Worm (Caenorhabditis elegans) whole organism, late embryonic: ENCODE results near the gene nemp-1.

Experiments used
- C38D4.7 ChIP-seq: fragments of 200-800 bp; sonication (Bioruptor generic); optimal IDR thresholded peaks from 2 replicates; lab custom pipeline; 2018; ENCODE audit warnings: mild to moderate bottlenecking, missing genetic modification characterization, moderate library complexity, missing compliant biosample characterization
- F13H6.1 ChIP-seq: sonication (generic microtip); optimal IDR thresholded peaks from 2 replicates; lab custom pipeline; 2016; ENCODE audit warnings: missing genetic modification characterization, missing compliant biosample characterization
- K02D7.2 ChIP-seq: sonication (generic microtip); optimal IDR thresholded peaks from 2 replicates; lab custom pipeline; 2017; ENCODE audit warnings: mild to moderate bottlenecking, missing genetic modification characterization, missing compliant biosample characterization
- T23F11.4 ChIP-seq: fragments of 200-800 bp; sonication (Bioruptor generic); optimal IDR thresholded peaks from 2 replicates; lab custom pipeline; 2018; ENCODE audit warnings: mild to moderate bottlenecking, missing genetic modification characterization, missing compliant biosample characterization
- Y22D7AL.16 ChIP-seq: sonication (generic microtip); optimal IDR thresholded peaks from 2 replicates; lab custom pipeline; 2016; ENCODE audit warnings: missing genetic modification characterization, missing compliant biosample characterization
- ahr-1 ChIP-seq: sonication (generic microtip); optimal IDR thresholded peaks from 2 replicates; lab custom pipeline; 2016; ENCODE audit warnings: missing genetic modification characterization, missing compliant biosample characterization
- ama-1 ChIP-seq: fragments of 150-350 bp; optimal IDR thresholded peaks from 2 replicates; lab custom pipeline; 2014
- ceh-19 ChIP-seq: fragments of 200-800 bp; sonication (Bioruptor generic); optimal IDR thresholded peaks from 2 replicates; lab custom pipeline; 2018; ENCODE audit warnings: mild to moderate bottlenecking, missing genetic modification characterization, missing compliant biosample characterization
- ceh-24 ChIP-seq: sonication (generic microtip); optimal IDR thresholded peaks from 2 replicates; lab custom pipeline; 2016; ENCODE audit warnings: mild to moderate bottlenecking, missing genetic modification characterization, missing compliant biosample characterization
- ceh-30 ChIP-seq: fragments of 150-350 bp; optimal IDR thresholded peaks from 2 replicates; lab custom pipeline; 2014; ENCODE audit warnings: missing biosample characterization, missing genetic modification characterization
- ceh-31 ChIP-seq: sonication (generic microtip); optimal IDR thresholded peaks from 2 replicates; lab custom pipeline; 2016; ENCODE audit warnings: missing genetic modification characterization, missing compliant biosample characterization
- ceh-48 ChIP-seq: sonication (generic microtip); optimal IDR thresholded peaks from 2 replicates; lab custom pipeline; 2016; ENCODE audit warnings: missing genetic modification characterization, inconsistent platforms, missing compliant biosample characterization
- ceh-6 ChIP-seq: fragments of 200-800 bp; sonication (Bioruptor generic); optimal IDR thresholded peaks from 2 replicates; lab custom pipeline; 2018; ENCODE audit warnings: mild to moderate bottlenecking, missing genetic modification characterization, missing compliant biosample characterization
- che-1 ChIP-seq: sonication (generic microtip); optimal IDR thresholded peaks from 2 replicates; lab custom pipeline; 2016; ENCODE audit warnings: mild to moderate bottlenecking, missing genetic modification characterization, missing compliant biosample characterization
- dve-1 ChIP-seq: sonication (generic microtip); optimal IDR thresholded peaks from 2 replicates; lab custom pipeline; 2017; ENCODE audit warnings: antibody characterized with exemption, mild to moderate bottlenecking, missing genetic modification characterization, missing compliant biosample characterization
- elt-2 ChIP-seq: sonication (generic microtip); optimal IDR thresholded peaks from 2 replicates; lab custom pipeline; 2016; ENCODE audit warnings: missing genetic modification reagents, missing genetic modification characterization, missing compliant biosample characterization
- elt-4 ChIP-seq: sonication (generic microtip); optimal IDR thresholded peaks from 2 replicates; lab custom pipeline; 2016; ENCODE audit warnings: missing genetic modification characterization, missing compliant biosample characterization
- eyg-1 ChIP-seq: sonication (generic microtip); optimal IDR thresholded peaks from 2 replicates; lab custom pipeline; 2016; ENCODE audit warnings: missing genotype, missing genetic modification characterization, missing compliant biosample characterization
- fkh-10 ChIP-seq: fragments of 150-350 bp; optimal IDR thresholded peaks from 2 replicates; lab custom pipeline; 2014; ENCODE audit warnings: missing biosample characterization, missing genetic modification reagents, missing genetic modification characterization
- fkh-6 ChIP-seq: sonication (generic microtip); optimal IDR thresholded peaks from 2 replicates; lab custom pipeline; 2016; ENCODE audit warnings: missing genetic modification characterization, missing compliant biosample characterization
- gmeb-2 ChIP-seq: sonication (generic microtip); optimal IDR thresholded peaks from 2 replicates; lab custom pipeline; 2016; ENCODE audit warnings: missing genetic modification characterization, inconsistent platforms, missing compliant biosample characterization
- hlh-13 ChIP-seq: fragments of 200-800 bp; sonication (Bioruptor generic); optimal IDR thresholded peaks from 2 replicates; lab custom pipeline; 2018; ENCODE audit warnings: mild to moderate bottlenecking, missing genetic modification characterization, missing compliant biosample characterization
- hlh-6 ChIP-seq: sonication (generic microtip); optimal IDR thresholded peaks from 2 replicates; lab custom pipeline; 2016; ENCODE audit warnings: missing genotype, missing genetic modification characterization, missing compliant biosample characterization
- lim-6 ChIP-seq: sonication (generic microtip); optimal IDR thresholded peaks from 2 replicates; lab custom pipeline; 2016; ENCODE audit warnings: missing genetic modification characterization, missing compliant biosample characterization
- lin-11 ChIP-seq: fragments of 200-800 bp; sonication (Bioruptor generic); optimal IDR thresholded peaks from 2 replicates; lab custom pipeline; 2018; ENCODE audit warnings: mild to moderate bottlenecking, missing genetic modification characterization, missing compliant biosample characterization
- madf-2 ChIP-seq: sonication (generic microtip); optimal IDR thresholded peaks from 2 replicates; lab custom pipeline; 2017; ENCODE audit warnings: missing genetic modification characterization, missing compliant biosample characterization
- mec-3 ChIP-seq: sonication (generic microtip); optimal IDR thresholded peaks from 2 replicates; lab custom pipeline; 2016; ENCODE audit warnings: borderline replicate concordance, missing genetic modification characterization, missing compliant biosample characterization
- nfya-1 ChIP-seq: sonication (generic microtip); optimal IDR thresholded peaks from 2 replicates; lab custom pipeline; 2017; ENCODE audit warnings: missing genetic modification characterization, mild to moderate bottlenecking, missing compliant biosample characterization, antibody characterized with exemption, moderate library complexity
- pag-3 ChIP-seq: sonication (generic microtip); optimal IDR thresholded peaks from 2 replicates; lab custom pipeline; 2016; ENCODE audit warnings: missing compliant biosample characterization, missing genetic modification characterization, borderline replicate concordance
- pat-9 ChIP-seq: fragments of 200-800 bp; sonication (Bioruptor generic); optimal IDR thresholded peaks from 2 replicates; lab custom pipeline; 2018; ENCODE audit warnings: mild to moderate bottlenecking, missing genetic modification characterization, moderate library complexity, missing compliant biosample characterization
- pha-2 ChIP-seq: sonication (generic microtip); optimal IDR thresholded peaks from 2 replicates; lab custom pipeline; 2017; ENCODE audit warnings: mild to moderate bottlenecking, missing genetic modification characterization, missing compliant biosample characterization
- pha-4 ChIP-seq: fragments of 150-350 bp; optimal IDR thresholded peaks from 2 replicates; lab custom pipeline; 2018; ENCODE audit warnings: missing biosample characterization, missing genetic modification reagents, missing genetic modification characterization
- ref-2 ChIP-seq: sonication (generic microtip); optimal IDR thresholded peaks from 2 replicates; lab custom pipeline; 2016; ENCODE audit warnings: missing genetic modification characterization, missing compliant biosample characterization
- rnt-1 ChIP-seq: sonication (generic microtip); optimal IDR thresholded peaks from 2 replicates; lab custom pipeline; 2016; ENCODE audit warnings: missing genetic modification characterization, missing compliant biosample characterization
- sox-4 ChIP-seq: sonication (generic microtip); optimal IDR thresholded peaks from 2 replicates; lab custom pipeline; 2017; ENCODE audit warnings: mild to moderate bottlenecking, missing genetic modification characterization, inconsistent platforms, missing compliant biosample characterization
- tbx-2 ChIP-seq: sonication (generic microtip); optimal IDR thresholded peaks from 2 replicates; lab custom pipeline; 2016; ENCODE audit warnings: missing genetic modification characterization, missing compliant biosample characterization
- ttx-3 ChIP-seq: sonication (generic microtip); optimal IDR thresholded peaks from 2 replicates; lab custom pipeline; 2016; ENCODE audit warnings: missing genetic modification reagents, missing genetic modification characterization, missing compliant biosample characterization
- unc-42 ChIP-seq: sonication (generic microtip); optimal IDR thresholded peaks from 2 replicates; lab custom pipeline; 2016; ENCODE audit warnings: missing genotype, missing genetic modification characterization, missing compliant biosample characterization
- unc-55 ChIP-seq: sonication (generic microtip); optimal IDR thresholded peaks from 2 replicates; lab custom pipeline; 2017; ENCODE audit warnings: missing biosample characterization, missing genetic modification reagents, missing genetic modification characterization
- unc-86 ChIP-seq: sonication (generic microtip); optimal IDR thresholded peaks from 2 replicates; lab custom pipeline; 2016; ENCODE audit warnings: missing genetic modification characterization, missing compliant biosample characterization
- ztf-16 ChIP-seq: sonication (generic microtip); optimal IDR thresholded peaks from 2 replicates; lab custom pipeline; 2017; ENCODE audit warnings: missing genetic modification characterization, missing compliant biosample characterization

The nemp-1 gene

DNA sequence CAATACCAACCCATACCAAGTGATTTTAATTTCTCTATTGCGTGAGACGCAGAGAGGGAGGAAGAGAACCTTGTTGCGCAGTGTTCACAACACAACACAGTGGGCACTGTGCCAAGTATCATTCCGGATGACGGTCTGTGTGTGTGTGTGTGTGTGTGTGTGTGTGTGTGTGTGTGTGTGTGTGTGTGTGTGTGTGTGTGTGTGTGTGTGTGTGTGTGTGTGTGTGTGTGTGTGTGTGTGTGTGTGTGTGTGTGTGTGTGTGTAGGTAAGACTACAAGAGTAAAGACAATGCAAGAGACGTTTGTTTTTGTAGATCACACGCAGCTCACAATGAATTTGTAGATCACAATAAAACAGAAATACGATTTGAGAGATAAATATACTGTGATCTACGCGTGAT is 26.6 kb upstream of the nemp-1 start:
- TF ChIP-seq che-1 (peak; percentile 50), K02D7.2 (tag; lab: Kevin White, UChicago) (peak; percentile 48), pha-2 (tag; lab: Kevin White, UChicago) (peak; percentile 45), T23F11.4 (GFP tag; lab: Kevin White, UChicago) (peak; percentile 3), ceh-24 (tag; lab: Kevin White, UChicago) (peak; percentile 4), ceh-6 (peak; percentile 62), C38D4.7 (GFP tag; lab: Kevin White, UChicago) (peak; percentile 40), ceh-19 (peak; percentile 25), lin-11 (tag; lab: Kevin White, UChicago) (peak; percentile 37), pat-9 (peak; percentile 21), hlh-13 (peak; percentile 59), gmeb-2 (tag; lab: Kevin White, UChicago) (peak; percentile 54), sox-4 (tag; lab: Kevin White, UChicago) (peak; percentile 48)

DNA sequence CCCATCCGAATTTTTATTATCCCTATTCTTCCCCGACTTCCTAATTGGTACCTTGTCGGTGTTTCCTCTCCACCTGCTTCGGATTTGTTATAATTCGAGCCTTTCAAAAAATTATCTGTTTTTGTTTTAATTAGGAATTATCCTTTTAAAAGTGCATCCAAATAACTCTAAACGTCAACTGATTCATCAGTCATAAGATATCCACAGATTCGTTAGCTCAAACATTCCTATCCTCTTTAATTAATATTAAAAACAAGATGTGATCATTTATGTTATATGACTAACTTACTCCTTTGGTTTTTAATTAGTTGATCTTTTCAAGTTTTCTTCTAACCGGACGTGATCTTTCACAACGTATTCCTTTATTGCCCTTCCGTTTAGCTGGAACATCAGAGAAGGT is 25.3 kb upstream of the nemp-1 start:
- TF ChIP-seq ttx-3 (tag; lab: Kevin White, UChicago), result no peak
- no peak for TF ChIP-seq unc-86
- no peak for TF ChIP-seq Y22D7AL.16 (tag; lab: Kevin White, UChicago)
- TF ChIP-seq ceh-30 (tag; lab: Kevin White, UChicago), result no peak
- no peak for TF ChIP-seq hlh-6
- no peak for TF ChIP-seq rnt-1
- no peak for TF ChIP-seq unc-55 (GFP tag; lab: Kevin White, UChicago)
- no peak for TF ChIP-seq pha-4 (tag; lab: Kevin White, UChicago)
- no peak for TF ChIP-seq K02D7.2 (tag; lab: Kevin White, UChicago)
- no peak for TF ChIP-seq tbx-2 (tag; lab: Kevin White, UChicago)

DNA sequence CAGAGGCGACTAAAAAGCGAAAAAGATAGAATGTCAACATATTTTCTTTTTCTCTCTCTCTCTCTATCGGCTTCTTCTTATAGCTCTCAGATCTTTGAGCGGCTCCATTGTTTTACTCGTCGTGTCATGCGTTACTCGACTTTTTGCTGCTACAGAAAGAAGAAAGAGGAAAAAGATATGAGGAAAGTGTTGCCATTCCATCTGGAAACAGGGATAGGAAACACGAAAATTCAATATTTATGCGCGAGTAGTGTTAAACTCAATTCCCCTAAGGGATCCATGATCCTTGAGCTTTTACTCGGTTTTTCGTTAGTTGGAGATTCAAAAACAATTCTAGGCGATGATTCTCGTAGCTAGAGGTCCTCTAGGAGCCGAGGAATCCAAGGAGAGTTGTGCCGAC is 16.3 kb upstream of the nemp-1 start:
- TF ChIP-seq ceh-24 (tag; lab: Kevin White, UChicago) (no peak), ahr-1 (tag; lab: Kevin White, UChicago) (no peak), ama-1 (lab: Kevin White, UChicago) (no peak), eyg-1 (tag; lab: Kevin White, UChicago) (no peak), pha-4 (tag; lab: Kevin White, UChicago) (no peak), lim-6 (tag; lab: Kevin White, UChicago) (no peak), dve-1 (no peak), lin-11 (tag; lab: Kevin White, UChicago) (no peak), ceh-31 (no peak), unc-55 (GFP tag; lab: Kevin White, UChicago) (no peak), ref-2 (no peak), T23F11.4 (GFP tag; lab: Kevin White, UChicago) (no peak), nfya-1 (tag; lab: Kevin White, UChicago) (no peak), ztf-16 (no peak), fkh-10 (GFP tag; lab: Kevin White, UChicago) (no peak), elt-4 (tag; lab: Kevin White, UChicago) (no peak), ceh-19 (no peak), ceh-48 (tag; lab: Kevin White, UChicago) (no peak), pag-3 (tag; lab: Kevin White, UChicago) (no peak)

DNA sequence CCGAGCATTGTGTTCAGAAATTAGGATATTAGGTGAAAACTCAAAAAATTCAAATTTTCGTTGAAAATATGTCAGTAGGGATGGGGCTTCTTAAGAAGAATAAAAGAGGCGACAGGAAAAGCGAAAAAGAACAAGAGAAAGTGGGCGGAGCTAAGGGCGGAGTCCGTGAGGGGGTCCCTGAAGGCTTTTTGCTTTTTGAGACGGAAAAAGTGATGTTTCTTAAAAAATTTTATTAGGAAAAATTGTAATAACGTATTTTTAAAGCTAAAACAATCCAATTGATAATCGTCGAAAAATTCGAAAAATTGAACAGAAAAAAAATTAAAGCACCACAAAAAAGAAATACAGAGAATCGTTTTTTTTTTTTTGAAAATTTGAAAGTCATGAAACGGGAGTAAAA is 8.4 kb upstream of the nemp-1 start, which contains the start of gene Y55B1BR.6:
Y55B1BR.6 (minus strand) TSS at position 101 of the 400 bp plus-strand sequence.
- TF ChIP-seq mec-3 (tag; lab: Kevin White, UChicago) (no peak), madf-2 (tag; lab: Kevin White, UChicago) (no peak), ceh-30 (tag; lab: Kevin White, UChicago) (no peak), fkh-6 (tag; lab: Kevin White, UChicago) (no peak), unc-42 (tag; lab: Kevin White, UChicago) (no peak), K02D7.2 (tag; lab: Kevin White, UChicago) (no peak), elt-2 (tag; lab: Kevin White, UChicago) (no peak), F13H6.1 (tag; lab: Kevin White, UChicago) (no peak)
